Worm (Caenorhabditis elegans): ENCODE results near the gene fbxa-181.

fbxa-181 gene

ce11 chrV:13757349-13757748, 31.7 kb downstream of the fbxa-181 start:
- TF ChIP-seq elt-3 (tag; optimal IDR thresholded peaks at IDR 0.05) (no peak), unc-30 (tag; optimal IDR thresholded peaks at IDR 0.05) (no peak), ceh-88 (GFP tag; IDR thresholded peaks at IDR 0.05) (no peak), F16B12.6 (tag; optimal IDR thresholded peaks at IDR 0.05) (no peak), skn-1 (tag; optimal IDR thresholded peaks at IDR 0.05) (no peak), ztf-4 (tag; optimal IDR thresholded peaks at IDR 0.05) (no peak), unc-62 (GFP tag; optimal IDR thresholded peaks at IDR 0.05) (no peak), nhr-77 (tag; optimal IDR thresholded peaks at IDR 0.05) (no peak), nhr-76 (tag; optimal IDR thresholded peaks at IDR 0.05) (no peak), hlh-17 (GFP tag; optimal IDR thresholded peaks at IDR 0.05; ENCODE audit: borderline replicate concordance) (no peak), lin-35 (GFP tag; optimal IDR thresholded peaks at IDR 0.05) (peak in 1 of 2 experiments; percentile 48), mep-1 (tag; optimal IDR thresholded peaks at IDR 0.05) (peak; percentile 34), hlh-4 (tag; optimal IDR thresholded peaks at IDR 0.05) (no peak), lsy-2 (tag; optimal IDR thresholded peaks at IDR 0.05) (peak in 1 of 2 experiments; percentile 46), snpc-4 (tag; optimal IDR thresholded peaks at IDR 0.05) (no peak), sox-4 (tag; optimal IDR thresholded peaks at IDR 0.05) (no peak), lin-14 (GFP tag; optimal IDR thresholded peaks at IDR 0.05) (peak; percentile 73), fkh-8 (tag; optimal IDR thresholded peaks at IDR 0.05) (peak; percentile 80), snu-23 (GFP tag; optimal IDR thresholded peaks at IDR 0.05) (no peak), mef-2 (tag; optimal IDR thresholded peaks at IDR 0.05) (no peak), lin-15B (tag; optimal IDR thresholded peaks at IDR 0.05) (no peak), dpl-1 (GFP tag; optimal IDR thresholded peaks at IDR 0.05) (peak in 1 of 3 experiments; percentile 51), zip-4 (GFP tag; optimal IDR thresholded peaks at IDR 0.05) (no peak), efl-1 (optimal IDR thresholded peaks at IDR 0.05) (peak; percentile 25 to 29), efl-1 (GFP tag; optimal IDR thresholded peaks at IDR 0.05 in 1 of 2) (peak in 1 of 2 experiments; percentile 46), mab-9 (GFP tag; IDR thresholded peaks at IDR 0.05) (no peak), unc-130 (tag; optimal IDR thresholded peaks at IDR 0.05) (no peak), egl-13 (tag; optimal IDR thresholded peaks at IDR 0.05) (no peak), nhr-237 (tag; optimal IDR thresholded peaks at IDR 0.05) (no peak), nhr-85 (tag) (no peak), xbp-1 (tag; optimal IDR thresholded peaks at IDR 0.05) (no peak), pax-3 (tag; optimal IDR thresholded peaks at IDR 0.05) (no peak), ceh-82 (tag; optimal IDR thresholded peaks at IDR 0.05) (peak in 1 of 3 experiments; percentile 15), nhr-12 (tag; optimal IDR thresholded peaks at IDR 0.05) (no peak), nhr-90 (tag; optimal IDR thresholded peaks at IDR 0.05; ENCODE audit: poor library complexity) (no peak), tbx-2 (tag; optimal IDR thresholded peaks at IDR 0.05) (no peak), nhr-28 (tag; optimal IDR thresholded peaks at IDR 0.05) (no peak), hpl-2 (GFP tag; optimal IDR thresholded peaks at IDR 0.05) (no peak), vab-15 (tag; optimal IDR thresholded peaks at IDR 0.05) (no peak), nhr-20 (tag; optimal IDR thresholded peaks at IDR 0.05) (no peak), tlp-1 (tag; optimal IDR thresholded peaks at IDR 0.05) (no peak), rnt-1 (tag; optimal IDR thresholded peaks at IDR 0.05) (no peak), dsc-1 (tag; optimal IDR thresholded peaks at IDR 0.05) (no peak), lir-3 (tag; optimal IDR thresholded peaks at IDR 0.05; ENCODE audit: poor library complexity) (peak; percentile 28), lin-13 (GFP tag; optimal IDR thresholded peaks at IDR 0.05) (no peak), ets-5 (GFP tag; IDR thresholded peaks at IDR 0.05) (no peak), ceh-8 (GFP tag; optimal IDR thresholded peaks at IDR 0.05) (no peak), sptf-1 (tag; optimal IDR thresholded peaks at IDR 0.05) (no peak), nhr-84 (tag; optimal IDR thresholded peaks at IDR 0.05) (no peak), pqm-1 (tag; optimal IDR thresholded peaks at IDR 0.05) (no peak), sup-37 (GFP tag; optimal IDR thresholded peaks at IDR 0.05) (no peak), nhr-71 (tag; optimal IDR thresholded peaks at IDR 0.05) (peak; percentile 16), ces-1 (GFP tag; optimal IDR thresholded peaks at IDR 0.05) (no peak)

Measured in whole organism, L1 larva.